Worm (Caenorhabditis elegans) whole organism, L1 larva: Measurements from ENCODE around the gene F46B6.5.

ENCODE experiments used
- aha-1 ChIP-seq: fragments of 150-350 bp; optimal IDR thresholded peaks from 2 replicates; lab custom pipeline; 2014; ENCODE audit warnings: missing biosample characterization, missing genetic modification characterization
- aly-2 ChIP-seq: fragments of 150-350 bp; optimal IDR thresholded peaks from 2 replicates; lab custom pipeline; 2014; ENCODE audit warnings: missing biosample characterization, missing genetic modification characterization
- ama-1 ChIP-seq: fragments of 150-350 bp; optimal IDR thresholded peaks from 2 replicates; lab custom pipeline; 2014
- blmp-1 ChIP-seq: fragments of 150-350 bp; optimal IDR thresholded peaks from 2 replicates; lab custom pipeline; 2014; ENCODE audit warnings: missing biosample characterization, missing genetic modification characterization
- dsc-1 ChIP-seq: sonication (generic microtip); optimal IDR thresholded peaks from 2 replicates; lab custom pipeline; 2016; ENCODE audit warnings: mild to moderate bottlenecking, missing genetic modification characterization, missing compliant biosample characterization
- fos-1 ChIP-seq: fragments of 150-350 bp; optimal IDR thresholded peaks from 2 replicates; lab custom pipeline; 2014; ENCODE audit warnings: missing biosample characterization, missing genetic modification characterization
- lin-39 ChIP-seq: fragments of 150-350 bp; optimal IDR thresholded peaks from 2 replicates; lab custom pipeline; 2014; ENCODE audit warnings: missing biosample characterization, missing genetic modification reagents, missing genetic modification characterization
- mab-9 ChIP-seq: fragments of 200-800 bp; sonication (Bioruptor generic); IDR thresholded peaks from 2 replicates; pipeline ENCODE4 v1.3.6; 2022; ENCODE audit warnings: missing genetic modification reagents, missing genetic modification characterization, missing compliant biosample characterization
- nhr-76 ChIP-seq: sonication (generic microtip); optimal IDR thresholded peaks from 2 replicates; lab custom pipeline; 2017; ENCODE audit warnings: missing biosample characterization, missing genetic modification characterization
- nhr-77 ChIP-seq: fragments of 150-350 bp; optimal IDR thresholded peaks from 2 replicates; lab custom pipeline; 2014; ENCODE audit warnings: missing biosample characterization, missing genetic modification characterization
- unc-30 ChIP-seq: sonication (generic microtip); optimal IDR thresholded peaks from 2 replicates; lab custom pipeline; 2017; ENCODE audit warnings: missing biosample characterization, missing genetic modification characterization
- unc-62 ChIP-seq: fragments of 150-350 bp; optimal IDR thresholded peaks from 2 replicates; lab custom pipeline; 2014; ENCODE audit warnings: missing biosample characterization, missing genetic modification reagents, missing genetic modification characterization
- unc-98 ChIP-seq: fragments of 200-800 bp; sonication (Bioruptor generic); IDR thresholded peaks from 2 replicates; pipeline ENCODE4 v1.3.6; 2022; ENCODE audit warnings: missing genetic modification characterization, missing compliant biosample characterization
- vab-15 ChIP-seq: sonication (generic microtip); optimal IDR thresholded peaks from 2 replicates; lab custom pipeline; 2017; ENCODE audit warnings: missing genotype, mild to moderate bottlenecking, missing genetic modification characterization, missing compliant biosample characterization

DNA sequence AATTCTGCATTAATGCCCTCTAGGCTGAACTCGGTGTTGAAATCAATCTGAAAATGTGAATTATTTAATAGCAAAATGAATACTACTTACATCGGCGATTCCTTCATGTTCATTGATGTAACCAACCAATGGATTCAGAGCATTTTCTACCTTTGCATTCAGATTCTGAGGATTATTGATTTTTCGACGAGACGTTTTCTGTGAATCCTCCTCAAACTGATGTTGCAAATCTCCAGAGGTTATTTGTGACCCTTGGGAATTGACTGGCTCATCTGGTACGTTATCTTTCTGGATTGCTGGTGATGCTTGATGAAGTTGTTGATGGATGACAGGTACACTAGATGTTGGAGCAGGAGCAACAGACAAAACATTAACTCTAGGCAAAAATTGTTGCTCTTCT lies 824 bp downstream of the F46B6.5 start:
- TF ChIP-seq lin-39 (tag; lab: Kevin White, UChicago) (no peak), dsc-1 (tag; lab: Kevin White, UChicago) (no peak), unc-62 (GFP tag; lab: Kevin White, UChicago) (no peak), unc-30 (tag; lab: Kevin White, UChicago) (no peak), fos-1 (tag; lab: Kevin White, UChicago) (no peak), aly-2 (no peak), unc-98 (GFP tag; lab: Robert Waterston, UW) (no peak), ama-1 (lab: Kevin White, UChicago) (no peak), nhr-76 (tag; lab: Kevin White, UChicago) (no peak), vab-15 (tag; lab: Kevin White, UChicago) (no peak), aha-1 (tag; lab: Kevin White, UChicago) (no peak), nhr-77 (tag; lab: Kevin White, UChicago) (no peak), mab-9 (GFP tag; lab: Robert Waterston, UW) (no peak), blmp-1 (no peak)
